Fruit fly (Drosophila melanogaster) Kc167 (cell line): ENCODE results near the gene NK7.1.

Experiments used
- Sin3A ChIP-seq: fragments of >200 bp; optimal IDR thresholded peaks from 2 replicates; lab custom pipeline; 2018; ENCODE audit warnings: missing external identifiers
- h ChIP-seq: fragments of >200 bp; optimal IDR thresholded peaks from 3 replicates; lab custom pipeline; 2018; ENCODE audit warnings: missing external identifiers
- psq ChIP-seq: fragments of >200 bp; optimal IDR thresholded peaks from 2 replicates; lab custom pipeline; 2017; ENCODE audit warnings: missing external identifiers
- ttk ChIP-seq: sonication (Bioruptor generic); optimal IDR thresholded peaks from 2 replicates; lab custom pipeline; 2017; ENCODE audit warnings: missing external identifiers

DNA sequence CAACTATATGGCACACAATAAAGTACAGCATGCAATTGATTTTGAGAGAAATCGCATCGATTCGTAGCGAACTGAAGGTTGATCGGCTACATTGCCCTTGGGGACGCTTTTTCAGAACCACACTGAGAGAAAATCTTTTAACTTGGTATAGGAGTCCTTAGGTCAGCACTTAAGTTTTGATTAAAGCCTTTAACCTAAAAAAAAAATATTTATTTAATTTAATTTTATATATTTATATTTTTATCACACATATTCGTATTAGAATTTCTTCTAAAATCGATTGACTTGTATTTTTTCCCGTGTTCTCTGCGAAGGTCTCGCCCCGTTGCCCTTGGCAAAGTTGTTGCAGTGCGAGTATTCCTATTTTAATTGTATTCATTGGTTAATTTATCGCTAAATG, 49.1 kb upstream of the NK7.1 start:
- TF ChIP-seq Sin3A (no peak), psq (lab: Kevin White, UChicago) (no peak), ttk (lab: Kevin White, UChicago) (no peak), h (lab: Kevin White, UChicago) (no peak)
